Worm (Caenorhabditis elegans) whole organism, L4 larva: Measurements from ENCODE around the gene clec-173.

Source experiments
- F26F4.8 ChIP-seq: fragments of 200-800 bp; sonication (Bioruptor generic); conservative IDR thresholded peaks from 2 replicates; pipeline ENCODE4 v1.3.6; 2022; ENCODE audit warnings: missing genetic modification characterization, missing compliant biosample characterization
- Y75B8A.6 ChIP-seq: fragments of 200-800 bp; sonication (Bioruptor generic); IDR thresholded peaks from 2 replicates; pipeline ENCODE4 v1.3.6; 2022; ENCODE audit warnings: missing genetic modification reagents, missing genetic modification characterization, missing compliant biosample characterization
- aha-1 ChIP-seq: fragments of 150-350 bp; peaks from one replicate; lab custom pipeline; 2014; ENCODE audit warnings: missing biosample characterization, missing genetic modification characterization
- aly-2 ChIP-seq: sonication (generic microtip); optimal IDR thresholded peaks from 2 replicates; lab custom pipeline; 2018; ENCODE audit warnings: missing biosample characterization, missing genetic modification characterization
- ama-1 ChIP-seq: fragments of 150-350 bp; optimal IDR thresholded peaks from 2 replicates; lab custom pipeline; 2014; ENCODE audit warnings: inconsistent platforms, mixed read lengths
- arid-1 ChIP-seq: fragments of 200-800 bp; sonication (Bioruptor generic); conservative IDR thresholded peaks from 2 replicates; pipeline ENCODE4 v1.3.6; 2022; ENCODE audit warnings: missing genetic modification reagents, missing genetic modification characterization, missing compliant biosample characterization
- ceh-28 ChIP-seq: fragments of 150-350 bp; optimal IDR thresholded peaks from 2 replicates; lab custom pipeline; 2014; ENCODE audit warnings: missing biosample characterization, missing genetic modification reagents, missing genetic modification characterization
- ceh-44 ChIP-seq: fragments of 200-800 bp; sonication (Bioruptor generic); IDR thresholded peaks from 2 replicates; pipeline ENCODE4 v1.3.6; 2022; ENCODE audit warnings: missing genetic modification reagents, missing genetic modification characterization, missing compliant biosample characterization
- ceh-62 ChIP-seq: sonication (generic microtip); optimal IDR thresholded peaks from 2 replicates; lab custom pipeline; 2017; ENCODE audit warnings: missing biosample characterization, missing genetic modification characterization
- ceh-82 ChIP-seq: sonication (generic microtip); optimal IDR thresholded peaks from 2 replicates; lab custom pipeline; 2017; ENCODE audit warnings: missing biosample characterization, missing genetic modification characterization
- ces-1 ChIP-seq: fragments of 150-350 bp; sonication (generic microtip); optimal IDR thresholded peaks from 4 replicates; lab custom pipeline; 2014; ENCODE audit warnings: missing biosample characterization, missing genetic modification reagents, missing genetic modification characterization
- ctbp-1 ChIP-seq: fragments of 200-800 bp; sonication (Bioruptor generic); IDR thresholded peaks from 2 replicates; pipeline ENCODE4 v1.3.6; 2022; ENCODE audit warnings: missing genetic modification reagents, missing genetic modification characterization, missing compliant biosample characterization
- daf-12 ChIP-seq: fragments of 150-350 bp; optimal IDR thresholded peaks from 2 replicates; lab custom pipeline; 2014; ENCODE audit warnings: missing biosample characterization, missing genetic modification reagents, missing genetic modification characterization
- daf-16 ChIP-seq, 3 experiments: sonication (generic microtip); optimal IDR thresholded peaks; 2 replicates each; lab custom pipeline; 2016 to 2017; ENCODE audit warnings: missing genetic modification characterization in 3 of 3, missing genetic modification reagents in 3 of 3, mild to moderate bottlenecking in 2 of 3, missing compliant biosample characterization in 2 of 3, missing biosample characterization in 1 of 3, moderate library complexity in 1 of 3
- dmd-8 ChIP-seq: fragments of 200-800 bp; sonication (Bioruptor generic); IDR thresholded peaks from 2 replicates; pipeline ENCODE4 v1.3.6; 2022; ENCODE audit warnings: missing genetic modification characterization, missing compliant biosample characterization
- fkh-10 ChIP-seq: fragments of 150-350 bp; optimal IDR thresholded peaks from 2 replicates; lab custom pipeline; 2014; ENCODE audit warnings: missing biosample characterization, missing genetic modification reagents, missing genetic modification characterization
- hlh-11 ChIP-seq: fragments of 200-800 bp; sonication (Bioruptor generic); optimal IDR thresholded peaks from 2 replicates; lab custom pipeline; 2018; ENCODE audit warnings: mild to moderate bottlenecking, missing genetic modification characterization, missing compliant biosample characterization
- hlh-30 ChIP-seq: sonication (generic microtip); optimal IDR thresholded peaks from 2 replicates; lab custom pipeline; 2017; ENCODE audit warnings: antibody characterized with exemption, mild to moderate bottlenecking, missing genetic modification characterization, missing compliant biosample characterization; ENCODE audit not compliant: insufficient read depth
- lin-1 ChIP-seq: fragments of 200-800 bp; sonication (Bioruptor generic); IDR thresholded peaks from 2 replicates; pipeline ENCODE4 v1.3.6; 2022; ENCODE audit warnings: missing genetic modification reagents, missing genetic modification characterization, missing compliant biosample characterization
- lin-13 ChIP-seq: fragments of 150-350 bp; optimal IDR thresholded peaks from 2 replicates; lab custom pipeline; 2014; ENCODE audit warnings: missing biosample characterization, missing genetic modification reagents, missing genetic modification characterization
- lin-38 ChIP-seq: fragments of 200-800 bp; sonication (Bioruptor generic); IDR thresholded peaks from 2 replicates; pipeline ENCODE4 v1.3.6; 2022; ENCODE audit warnings: missing genetic modification reagents, missing genetic modification characterization, missing compliant biosample characterization
- lin-39 ChIP-seq: fragments of 150-350 bp; optimal IDR thresholded peaks from 2 replicates; lab custom pipeline; 2014; ENCODE audit warnings: missing biosample characterization, missing genetic modification reagents, missing genetic modification characterization
- lir-3 ChIP-seq: sonication (generic microtip); optimal IDR thresholded peaks from 2 replicates; lab custom pipeline; 2016; ENCODE audit warnings: mild to moderate bottlenecking, missing genetic modification characterization, missing compliant biosample characterization
- mdl-1 ChIP-seq, 2 experiments: fragments of 150-350 bp in 1 of 2; sonication (generic microtip) in 1 of 2; optimal IDR thresholded peaks; 2 replicates each; lab custom pipeline; 2014 to 2017; ENCODE audit warnings: missing biosample characterization in 2 of 2, missing genetic modification characterization in 2 of 2
- mep-1 ChIP-seq: fragments of 150-350 bp; sonication (generic microtip); optimal IDR thresholded peaks from 3 replicates; lab custom pipeline; 2014; ENCODE audit warnings: missing biosample characterization, missing genetic modification characterization
- mxl-3 ChIP-seq: fragments of 200-800 bp; sonication (Bioruptor generic); optimal IDR thresholded peaks from 2 replicates; lab custom pipeline; 2018; ENCODE audit warnings: mild to moderate bottlenecking, missing genetic modification characterization, missing compliant biosample characterization
- nhr-102 ChIP-seq: sonication (generic microtip); optimal IDR thresholded peaks from 2 replicates; lab custom pipeline; 2016; ENCODE audit warnings: mild to moderate bottlenecking, missing genetic modification characterization, moderate library complexity, missing compliant biosample characterization
- nhr-11 ChIP-seq: fragments of 150-350 bp; optimal IDR thresholded peaks from 2 replicates; lab custom pipeline; 2014; ENCODE audit warnings: missing biosample characterization, missing genetic modification characterization
- nhr-41 ChIP-seq: fragments of 200-800 bp; sonication (Bioruptor generic); IDR thresholded peaks from 2 replicates; pipeline ENCODE4 v1.3.6; 2022; ENCODE audit warnings: missing genetic modification reagents, missing genetic modification characterization, missing compliant biosample characterization
- nhr-76 ChIP-seq: fragments of 150-350 bp; optimal IDR thresholded peaks from 2 replicates; lab custom pipeline; 2014; ENCODE audit warnings: missing biosample characterization, missing genetic modification characterization
- nhr-77 ChIP-seq: fragments of 150-350 bp; optimal IDR thresholded peaks from 2 replicates; lab custom pipeline; 2014; ENCODE audit warnings: missing biosample characterization, missing genetic modification characterization
- rbr-2 ChIP-seq: sonication (generic microtip); optimal IDR thresholded peaks from 2 replicates; lab custom pipeline; 2016; ENCODE audit warnings: missing genotype, missing genetic modification characterization, missing compliant biosample characterization
- set-16 ChIP-seq: fragments of 200-800 bp; sonication (Bioruptor generic); IDR thresholded peaks from 2 replicates; pipeline ENCODE4 v1.3.6; 2022; ENCODE audit warnings: missing genetic modification reagents, missing genetic modification characterization, missing compliant biosample characterization
- spr-1 ChIP-seq: sonication (generic microtip); optimal IDR thresholded peaks from 2 replicates; lab custom pipeline; 2016; ENCODE audit warnings: mild to moderate bottlenecking, missing genetic modification characterization, missing compliant biosample characterization

The clec-173 gene

ce11 chrIV:3294553-3295185, 27.2 kb upstream of the clec-173 start, which contains the start of gene W08E12.7 (continued):
- TF ChIP-seq lir-3 (tag; lab: Kevin White, UChicago) (no peak), lin-13 (GFP tag; lab: Kevin White, UChicago) (peak; percentile 97), lin-1 (no peak), ama-1 (lab: Kevin White, UChicago) (peak; percentile 77), set-16 (no peak), aha-1 (tag; lab: Kevin White, UChicago) (peak; percentile 99), nhr-11 (peak; percentile 95), Y75B8A.6 (GFP tag; lab: Robert Waterston, UW) (no peak), aly-2 (tag; lab: Kevin White, UChicago) (no peak), ceh-44 (GFP tag; lab: Robert Waterston, UW) (peak; percentile 91), nhr-102 (no peak), daf-16 (GFP tag; optimal IDR thresholded peaks at IDR 0.05; lab: Kevin White, UChicago) (peak in 1 of 2 experiments; percentile 68), daf-16 (tag; optimal IDR thresholded peaks at IDR 0.05; lab: Kevin White, UChicago) (peak; percentile 93), dmd-8 (GFP tag; lab: Robert Waterston, UW) (no peak), nhr-76 (tag; lab: Kevin White, UChicago) (no peak), ctbp-1 (GFP tag; lab: Robert Waterston, UW) (peak; percentile 57; the same call in 1 of the 2 replicates), fkh-10 (peak; percentile 77), mep-1 (tag; lab: Kevin White, UChicago) (peak; percentile 98), arid-1 (GFP tag; lab: Robert Waterston, UW) (peak; percentile 74; the same call in 1 of the 2 replicates), ceh-82 (tag; lab: Kevin White, UChicago) (no peak), nhr-77 (tag; lab: Kevin White, UChicago) (peak; percentile 98), spr-1 (tag; lab: Kevin White, UChicago) (peak; percentile 68), lin-38 (peak; percentile 100), lin-39 (no peak), daf-12 (tag; lab: Kevin White, UChicago) (no peak), ceh-28 (peak; percentile 32), ces-1 (GFP tag; lab: Kevin White, UChicago) (no peak)

ce11 chrIV:3293800-3294493, 26.5 kb upstream of the clec-173 start:
- TF ChIP-seq nhr-41 (GFP tag; lab: Robert Waterston, UW) (no peak), hlh-30 (peak; percentile 20), nhr-77 (tag; lab: Kevin White, UChicago) (no peak), ceh-62 (no peak), set-16 (peak; percentile 31; the same call in 1 of the 2 replicates), F26F4.8 (no peak), ctbp-1 (GFP tag; lab: Robert Waterston, UW) (no peak), rbr-2 (tag; lab: Kevin White, UChicago) (no peak)

- peak; percentile 58 for TF ChIP-seq hlh-30
- TF ChIP-seq arid-1 (GFP tag; lab: Robert Waterston, UW) = no peak
- TF ChIP-seq mxl-3 (GFP tag; lab: Kevin White, UChicago) = peak; percentile 6
- TF ChIP-seq mdl-1 (tag; optimal IDR thresholded peaks at IDR 0.05; lab: Kevin White, UChicago) = no peak
- peak; percentile 3 for TF ChIP-seq hlh-11 (tag; lab: Kevin White, UChicago)
- no peak for TF ChIP-seq Y75B8A.6 (GFP tag; lab: Robert Waterston, UW)
- TF ChIP-seq set-16 = peak; percentile 66
These were observed 24.6 kb upstream of the clec-173 start, which contains the start of gene W08E12.8 for ce11 chrIV:3291977-3292561. TSS of gene W08E12.8 (plus strand) at chrIV:3292371.
